Worm (Caenorhabditis elegans) whole organism, L4 larva: ENCODE results near the gene srg-36.

Experiments
- F49E8.2 ChIP-seq: sonication (generic microtip); optimal IDR thresholded peaks from 2 replicates; lab custom pipeline; 2016; ENCODE audit warnings: missing compliant biosample characterization, mild to moderate bottlenecking, missing genetic modification characterization, borderline replicate concordance
- aha-1 ChIP-seq: fragments of 150-350 bp; peaks from one replicate; lab custom pipeline; 2014; ENCODE audit warnings: missing biosample characterization, missing genetic modification characterization
- dmd-6 ChIP-seq: fragments of 200-800 bp; sonication (Bioruptor generic); IDR thresholded peaks from 2 replicates; pipeline ENCODE4 v1.3.6; 2022; ENCODE audit warnings: missing genetic modification reagents, missing genetic modification characterization, missing compliant biosample characterization
- fos-1 ChIP-seq: fragments of 150-350 bp; optimal IDR thresholded peaks from 2 replicates; lab custom pipeline; 2014; ENCODE audit warnings: missing biosample characterization, missing genetic modification characterization
- hlh-30 ChIP-seq: sonication (generic microtip); optimal IDR thresholded peaks from 2 replicates; lab custom pipeline; 2017; ENCODE audit warnings: antibody characterized with exemption, mild to moderate bottlenecking, missing genetic modification characterization, missing compliant biosample characterization; ENCODE audit not compliant: insufficient read depth
- lin-13 ChIP-seq: fragments of 150-350 bp; optimal IDR thresholded peaks from 2 replicates; lab custom pipeline; 2014; ENCODE audit warnings: missing biosample characterization, missing genetic modification reagents, missing genetic modification characterization
- mxl-3 ChIP-seq: fragments of 200-800 bp; sonication (Bioruptor generic); optimal IDR thresholded peaks from 2 replicates; lab custom pipeline; 2018; ENCODE audit warnings: mild to moderate bottlenecking, missing genetic modification characterization, missing compliant biosample characterization
- nhr-11 ChIP-seq: fragments of 150-350 bp; optimal IDR thresholded peaks from 2 replicates; lab custom pipeline; 2014; ENCODE audit warnings: missing biosample characterization, missing genetic modification characterization
- pha-4 ChIP-seq, 2 experiments: fragments of 150-350 bp in 1 of 2; fragments of 200-800 bp in 1 of 2; sonication (Bioruptor generic) in 1 of 2; IDR thresholded peaks in 1 of 2; optimal IDR thresholded peaks in 1 of 2; 2 replicates each; pipeline versions ENCODE4 v1.3.6 to Lab custom; 2014 to 2022; ENCODE audit warnings: missing genetic modification characterization in 2 of 2, missing genetic modification reagents in 2 of 2, missing biosample characterization in 1 of 2, missing compliant biosample characterization in 1 of 2
- php-3 ChIP-seq: fragments of 200-800 bp; sonication (Bioruptor generic); IDR thresholded peaks from 2 replicates; pipeline ENCODE4 v1.3.6; 2022; ENCODE audit warnings: missing genetic modification reagents, missing genetic modification characterization, missing compliant biosample characterization
- unc-130 ChIP-seq: sonication (generic microtip); optimal IDR thresholded peaks from 2 replicates; lab custom pipeline; 2016; ENCODE audit warnings: missing genetic modification reagents, missing genetic modification characterization, missing compliant biosample characterization
- unc-62 ChIP-seq, 3 experiments: fragments of 150-350 bp in 1 of 3; sonication (generic microtip); optimal IDR thresholded peaks in 2 of 3; peaks in 1 of 3; 1 replicate in 1 of 3; 2 replicates in 2 of 3; lab custom pipeline; 2014 to 2017; ENCODE audit warnings: missing biosample characterization in 3 of 3, missing genetic modification characterization in 3 of 3, missing genetic modification reagents in 3 of 3, missing genotype in 1 of 3

ce11 chrX:14180151-14180550 lies 54.1 kb downstream of the srg-36 start, which contains the start of gene C37E2.3:
- TF ChIP-seq nhr-11 (tag; lab: Kevin White, UChicago) (no peak), F49E8.2 (no peak), dmd-6 (GFP tag; lab: Robert Waterston, UW) (no peak), mxl-3 (GFP tag; lab: Kevin White, UChicago) (no peak), unc-130 (no peak), fos-1 (tag; lab: Kevin White, UChicago) (no peak), unc-62 (GFP tag; optimal IDR thresholded peaks at IDR 0.05 in 1 of 2; lab: Kevin White, UChicago) (no peak), unc-62 (tag; optimal IDR thresholded peaks at IDR 0.05; lab: Kevin White, UChicago) (no peak), lin-13 (GFP tag; lab: Kevin White, UChicago) (no peak), pha-4 (GFP tag; IDR thresholded peaks at IDR 0.05; lab: Robert Waterston, UW) (no peak), pha-4 (tag; optimal IDR thresholded peaks at IDR 0.05; lab: Kevin White, UChicago) (no peak), php-3 (GFP tag; lab: Robert Waterston, UW) (no peak), hlh-30 (tag; lab: Kevin White, UChicago) (no peak), aha-1 (tag; lab: Kevin White, UChicago) (no peak)
